Fruit fly (Drosophila melanogaster) whole organism, embryonic: ENCODE data around the gene CG13622.

Experiments
- Bdp1 ChIP-seq: fragments of 200-800 bp; sonication (Bioruptor generic); optimal IDR thresholded peaks from 3 replicates; lab custom pipeline; 2016; ENCODE audit warnings: missing biosample characterization, missing genetic modification characterization
- Bgb ChIP-seq: fragments of 200-800 bp; sonication (Bioruptor generic); IDR thresholded peaks from 2 replicates; pipeline ENCODE4 v1.3.6; 2022; ENCODE audit warnings: missing biosample characterization, missing genetic modification characterization; ENCODE audit not compliant: partially characterized antibody
- CG11695 ChIP-seq: fragments of 200-800 bp; sonication (Bioruptor generic); IDR thresholded peaks from 3 replicates; pipeline ENCODE4 v1.3.6; 2022; ENCODE audit warnings: missing biosample characterization, missing genetic modification characterization
- CG12299 ChIP-seq: fragments of 200-800 bp; sonication (Bioruptor generic); optimal IDR thresholded peaks from 2 replicates; lab custom pipeline; 2018; ENCODE audit warnings: missing biosample characterization, mild to moderate bottlenecking, missing genetic modification characterization
- CG16813 ChIP-seq: fragments of 200-800 bp; sonication (Bioruptor generic); IDR thresholded peaks from 3 replicates; pipeline ENCODE4 v1.3.6; 2022; ENCODE audit warnings: missing biosample characterization, missing genetic modification characterization; ENCODE audit not compliant: partially characterized antibody
- CG17385 ChIP-seq: fragments of 200-800 bp; sonication (Bioruptor generic); optimal IDR thresholded peaks from 3 replicates; lab custom pipeline; 2018; ENCODE audit warnings: missing biosample characterization, mild to moderate bottlenecking, missing genetic modification characterization
- CG2116 ChIP-seq: fragments of 200-800 bp; sonication (Bioruptor generic); optimal IDR thresholded peaks from 3 replicates; lab custom pipeline; 2018; ENCODE audit warnings: missing biosample characterization, mild to moderate bottlenecking, missing genetic modification characterization
- CG3726 ChIP-seq: fragments of 200-800 bp; sonication (Bioruptor generic); IDR thresholded peaks from 3 replicates; pipeline ENCODE4, ENCODE4 v1.3.6; 2022; ENCODE audit warnings: missing biosample characterization, missing genetic modification characterization
- CG42726 ChIP-seq: fragments of 200-800 bp; sonication (Bioruptor generic); IDR thresholded peaks from 2 replicates; pipeline ENCODE4 v1.3.6; 2022; ENCODE audit warnings: missing biosample characterization, missing genetic modification characterization; ENCODE audit not compliant: partially characterized antibody
- CG6689 ChIP-seq: fragments of 200-800 bp; sonication (Bioruptor generic); IDR thresholded peaks from 2 replicates; pipeline ENCODE4 v1.3.6; 2022; ENCODE audit warnings: missing biosample characterization, missing genetic modification characterization
- CG6765 ChIP-seq: fragments of 200-800 bp; sonication (Bioruptor generic); optimal IDR thresholded peaks from 3 replicates; lab custom pipeline; 2017; ENCODE audit warnings: missing biosample characterization, mild to moderate bottlenecking, missing genetic modification characterization
- CG8388 ChIP-seq: fragments of 200-800 bp; sonication (Bioruptor generic); optimal IDR thresholded peaks from 2 replicates; lab custom pipeline; 2019; ENCODE audit warnings: missing biosample characterization, mild to moderate bottlenecking, missing genetic modification characterization, moderate library complexity
- CHES-1-like ChIP-seq: fragments of 200-800 bp; sonication (Bioruptor generic); optimal IDR thresholded peaks from 2 replicates; lab custom pipeline; 2016; ENCODE audit warnings: missing biosample characterization, missing genetic modification characterization
- Deaf1 ChIP-seq: fragments of 200-800 bp; optimal IDR thresholded peaks from 3 replicates; lab custom pipeline; 2019; ENCODE audit warnings: missing biosample characterization, mild to moderate bottlenecking, missing genetic modification characterization, moderate library complexity
- Dll ChIP-seq: fragments of 200-800 bp; sonication (Bioruptor generic); IDR thresholded peaks from 4 replicates; pipeline ENCODE4 v1.3.6; 2022; ENCODE audit warnings: missing biosample characterization, missing genetic modification characterization; ENCODE audit not compliant: partially characterized antibody
- Drgx ChIP-seq: fragments of 200-800 bp; sonication (Bioruptor generic); IDR thresholded peaks from 2 replicates; pipeline ENCODE4 v1.3.6; 2022; ENCODE audit warnings: missing biosample characterization, missing genetic modification characterization
- Eip74EF ChIP-seq, 2 experiments: fragments of 200-800 bp in 1 of 2; fragments of >200 bp in 1 of 2; sonication (Bioruptor generic) in 1 of 2; optimal IDR thresholded peaks; 2 replicates each; lab custom pipeline; 2017 to 2019; ENCODE audit warnings: missing biosample characterization in 2 of 2, missing genetic modification characterization in 2 of 2, mild to moderate bottlenecking in 1 of 2, moderate library complexity in 1 of 2
- Gug ChIP-seq: fragments of 200-800 bp; sonication (Bioruptor generic); IDR thresholded peaks from 4 replicates; pipeline ENCODE4 v1.3.6; 2022; ENCODE audit warnings: missing biosample characterization, missing genetic modification characterization
- Hey ChIP-seq: fragments of 200-800 bp; sonication (Bioruptor generic); optimal IDR thresholded peaks from 3 replicates; lab custom pipeline; 2018; ENCODE audit warnings: missing biosample characterization, mild to moderate bottlenecking, missing genetic modification characterization
- Hr39 ChIP-seq: fragments of >200 bp; optimal IDR thresholded peaks from 2 replicates; lab custom pipeline; 2017
- MTF-1 ChIP-seq: fragments of 200-800 bp; sonication (Bioruptor generic); optimal IDR thresholded peaks from 2 replicates; lab custom pipeline; 2018; ENCODE audit warnings: missing biosample characterization, mild to moderate bottlenecking, missing genetic modification characterization, borderline replicate concordance
- Opbp ChIP-seq: fragments of 200-800 bp; sonication (Bioruptor generic); IDR thresholded peaks from 3 replicates; pipeline ENCODE4 v1.3.6; 2022; ENCODE audit warnings: missing biosample characterization, missing genetic modification characterization; ENCODE audit not compliant: partially characterized antibody
- Pdp1 ChIP-seq, 2 experiments: fragments of 200-800 bp; sonication (Bioruptor generic); optimal IDR thresholded peaks; 3 replicates each; lab custom pipeline; 2016; ENCODE audit warnings: missing biosample characterization in 2 of 2, missing genetic modification characterization in 2 of 2, mild to moderate bottlenecking in 1 of 2, moderate library complexity in 1 of 2
- Scr ChIP-seq: fragments of 200-800 bp; sonication (Bioruptor generic); IDR thresholded peaks from 2 replicates; pipeline ENCODE4 v1.3.6; 2022; ENCODE audit warnings: missing biosample characterization, missing genetic modification characterization; ENCODE audit not compliant: partially characterized antibody
- Taf1 ChIP-seq: fragments of 200-800 bp; sonication (Bioruptor generic); IDR thresholded peaks from 2 replicates; pipeline ENCODE4 v1.3.6; 2022; ENCODE audit warnings: missing biosample characterization, missing genetic modification characterization
- Xrp1 ChIP-seq: fragments of 200-800 bp; sonication (Bioruptor generic); IDR thresholded peaks from 2 replicates; pipeline ENCODE4 v1.3.6; 2022; ENCODE audit warnings: missing biosample characterization, missing genetic modification characterization
- al ChIP-seq: fragments of 200-800 bp; sonication (Bioruptor generic); IDR thresholded peaks from 2 replicates; pipeline ENCODE4 v1.3.6; 2022; ENCODE audit warnings: missing biosample characterization, missing genetic modification characterization
- ash1 ChIP-seq: fragments of 200-800 bp; sonication (Bioruptor generic); optimal IDR thresholded peaks from 2 replicates; lab custom pipeline; 2018; ENCODE audit warnings: missing biosample characterization, mild to moderate bottlenecking, missing genetic modification characterization
- az2 ChIP-seq: fragments of 200-800 bp; sonication (Bioruptor generic); optimal IDR thresholded peaks from 3 replicates; lab custom pipeline; 2016; ENCODE audit warnings: missing biosample characterization, missing genetic modification characterization
- chif ChIP-seq, 2 experiments: fragments of 200-800 bp; sonication (Bioruptor generic); optimal IDR thresholded peaks; 3 replicates each; lab custom pipeline; 2016; ENCODE audit warnings: missing biosample characterization in 2 of 2, missing genetic modification characterization in 2 of 2
- dmrt11E ChIP-seq: fragments of 200-800 bp; sonication (Bioruptor generic); optimal IDR thresholded peaks from 3 replicates; lab custom pipeline; 2018; ENCODE audit warnings: missing biosample characterization, mild to moderate bottlenecking, missing genetic modification characterization, moderate library complexity
- ems ChIP-seq: fragments of 200-800 bp; sonication (Bioruptor generic); optimal IDR thresholded peaks from 3 replicates; lab custom pipeline; 2016; ENCODE audit warnings: missing biosample characterization, missing genetic modification characterization
- eve ChIP-seq, 2 experiments: fragments of >200 bp; optimal IDR thresholded peaks; 2 replicates each; lab custom pipeline; 2017; ENCODE audit warnings: missing biosample characterization in 2 of 2, missing genetic modification characterization in 2 of 2
- ewg ChIP-seq: fragments of 200-800 bp; sonication (Bioruptor generic); optimal IDR thresholded peaks from 3 replicates; lab custom pipeline; 2017; ENCODE audit warnings: mild to moderate bottlenecking, missing biosample characterization, missing genetic modification reagents, missing genetic modification characterization
- gce ChIP-seq: fragments of 200-800 bp; sonication (Bioruptor generic); IDR thresholded peaks from 3 replicates; pipeline ENCODE4 v1.3.6; 2022; ENCODE audit warnings: missing biosample characterization, missing genetic modification characterization
- grau ChIP-seq: fragments of 200-800 bp; optimal IDR thresholded peaks from 3 replicates; lab custom pipeline; 2019; ENCODE audit warnings: missing biosample characterization, mild to moderate bottlenecking, missing genetic modification characterization, moderate library complexity
- ham ChIP-seq: fragments of 200-800 bp; sonication (Bioruptor generic); IDR thresholded peaks from 2 replicates; pipeline ENCODE4 v1.3.6; 2022; ENCODE audit warnings: missing biosample characterization, missing genetic modification characterization
- hth ChIP-seq: fragments of >200 bp; optimal IDR thresholded peaks from 2 replicates; lab custom pipeline; 2017; ENCODE audit warnings: inconsistent platforms
- insv ChIP-seq, 2 experiments: fragments of 200-800 bp; sonication (Bioruptor generic); optimal IDR thresholded peaks; 3 replicates each; lab custom pipeline; 2016 to 2018; ENCODE audit warnings: missing biosample characterization in 2 of 2, missing genetic modification characterization in 2 of 2
- kah ChIP-seq: fragments of 200-800 bp; sonication (Bioruptor generic); optimal IDR thresholded peaks from 2 replicates; lab custom pipeline; 2018; ENCODE audit warnings: missing biosample characterization, mild to moderate bottlenecking, missing genetic modification characterization
- kni ChIP-seq: fragments of 200-800 bp; sonication (Bioruptor generic); optimal IDR thresholded peaks from 3 replicates; lab custom pipeline; 2017; ENCODE audit warnings: mild to moderate bottlenecking, missing biosample characterization, missing genetic modification reagents, missing genetic modification characterization
- maf-S ChIP-seq: fragments of 200-800 bp; sonication (Bioruptor generic); optimal IDR thresholded peaks from 2 replicates; lab custom pipeline; 2016; ENCODE audit warnings: missing biosample characterization, missing genetic modification characterization
- odd ChIP-seq: fragments of 200-800 bp; sonication (Bioruptor generic); optimal IDR thresholded peaks from 2 replicates; lab custom pipeline; 2017; ENCODE audit warnings: missing biosample characterization, mild to moderate bottlenecking, missing genetic modification characterization
- otp ChIP-seq: fragments of 200-800 bp; sonication (Bioruptor generic); IDR thresholded peaks from 3 replicates; pipeline ENCODE4, ENCODE4 v1.3.6; 2022; ENCODE audit warnings: missing biosample characterization, missing genetic modification characterization
- pan ChIP-seq, 4 experiments: fragments of >200 bp in 3 of 4; fragments of 200-800 bp in 1 of 4; sonication (Bioruptor generic) in 1 of 4; optimal IDR thresholded peaks in 3 of 4; IDR thresholded peaks in 1 of 4; 2 replicates each; pipeline versions ENCODE4 v1.3.6 to Lab custom; 2017 to 2022; ENCODE audit warnings: missing biosample characterization in 2 of 4, missing genetic modification characterization in 2 of 4, mixed read lengths in 1 of 4
- scrt ChIP-seq: fragments of 200-800 bp; sonication (Bioruptor generic); optimal IDR thresholded peaks from 2 replicates; lab custom pipeline; 2018; ENCODE audit warnings: missing biosample characterization, mild to moderate bottlenecking, missing genetic modification characterization, moderate library complexity
- sim ChIP-seq: fragments of 200-800 bp; sonication (Bioruptor generic); IDR thresholded peaks from 2 replicates; pipeline ENCODE4 v1.3.6; 2022; ENCODE audit warnings: missing biosample characterization, missing genetic modification characterization
- slbo ChIP-seq: fragments of 200-800 bp; sonication (Bioruptor generic); IDR thresholded peaks from 2 replicates; pipeline ENCODE4 v1.3.6; 2022; ENCODE audit warnings: missing biosample characterization, missing genetic modification characterization
- slou ChIP-seq: fragments of 200-800 bp; sonication (Bioruptor generic); optimal IDR thresholded peaks from 3 replicates; lab custom pipeline; 2016; ENCODE audit warnings: missing biosample characterization, missing genetic modification characterization
- vnd ChIP-seq: fragments of 200-800 bp; sonication (Bioruptor generic); IDR thresholded peaks from 3 replicates; pipeline ENCODE4 v1.3.6; 2022; ENCODE audit warnings: missing biosample characterization, missing genetic modification characterization; ENCODE audit not compliant: partially characterized antibody

The CG13622 gene

DNA sequence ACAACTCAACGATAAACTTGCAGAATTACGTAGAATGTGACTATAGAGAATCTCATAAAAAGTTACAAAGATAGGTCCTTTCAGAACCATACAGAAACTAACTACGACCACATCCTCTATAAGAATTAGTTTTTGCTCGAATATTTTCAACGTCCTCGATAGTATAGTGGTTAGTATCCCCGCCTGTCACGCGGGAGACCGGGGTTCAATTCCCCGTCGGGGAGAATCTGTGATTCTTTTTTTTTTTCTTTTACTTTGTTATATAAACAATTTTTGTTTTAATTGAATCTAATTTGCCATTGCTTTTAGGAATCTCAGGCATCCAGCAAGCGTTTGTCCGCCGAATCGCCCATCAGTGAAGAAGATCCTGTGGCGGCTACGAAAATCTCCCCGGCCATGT is 31.7 kb upstream of the CG13622 start (continued):
- TF ChIP-seq CG42726 (GFP tag; lab: Robert Waterston, UW) (peak; percentile 73; the same call in 1 of the 2 replicates), kni (GFP tag; lab: Kevin White, UChicago) (no peak), chif (GFP tag; optimal IDR thresholded peaks at IDR 0.05; lab: Kevin White, UChicago) (no peak), Pdp1 (GFP tag; optimal IDR thresholded peaks at IDR 0.05; lab: Kevin White, UChicago) (peak in 1 of 2 experiments; percentile 69), MTF-1 (GFP tag; lab: Kevin White, UChicago) (no peak), Gug (GFP tag; lab: Robert Waterston, UW) (no peak), CG11695 (no peak), Xrp1 (no peak), ewg (GFP tag; lab: Kevin White, UChicago) (no peak), CG3726 (no peak), slou (GFP tag; lab: Kevin White, UChicago) (no peak), CG12299 (tag; lab: Kevin White, UChicago) (no peak), az2 (GFP tag; lab: Kevin White, UChicago) (no peak), vnd (GFP tag; lab: Robert Waterston, UW) (peak; percentile 25; the same call in 1 of the 3 replicates), slbo (GFP tag; lab: Robert Waterston, UW) (no peak), kah (GFP tag; lab: Kevin White, UChicago) (no peak), maf-S (GFP tag; lab: Kevin White, UChicago) (no peak), CHES-1-like (GFP tag; lab: Kevin White, UChicago) (no peak), scrt (GFP tag; lab: Kevin White, UChicago) (no peak), Hr39 (no peak), insv (GFP tag; optimal IDR thresholded peaks at IDR 0.05; lab: Kevin White, UChicago) (no peak), eve (GFP tag; optimal IDR thresholded peaks at IDR 0.05; lab: Kevin White, UChicago) (no peak), Hey (tag; lab: Kevin White, UChicago) (no peak), Scr (GFP tag; lab: Robert Waterston, UW) (peak; percentile 62), ham (GFP tag; lab: Robert Waterston, UW) (no peak), Eip74EF (GFP tag; optimal IDR thresholded peaks at IDR 0.05; lab: Kevin White, UChicago) (no peak), hth (lab: Kevin White, UChicago) (no peak), dmrt11E (tag; lab: Kevin White, UChicago) (no peak), CG2116 (GFP tag; lab: Kevin White, UChicago) (no peak), Dll (GFP tag; lab: Robert Waterston, UW) (no peak), pan (optimal IDR thresholded peaks at IDR 0.05; lab: Kevin White, UChicago) (no peak), pan (GFP tag; optimal IDR thresholded peaks at IDR 0.05 in 1 of 2, IDR thresholded peaks at IDR 0.05 in 1 of 2) (no peak), ash1 (GFP tag; lab: Kevin White, UChicago) (no peak), Bdp1 (peak; percentile 97), sim (GFP tag; lab: Robert Waterston, UW) (no peak), CG17385 (GFP tag; lab: Kevin White, UChicago) (no peak), CG6765 (GFP tag; lab: Kevin White, UChicago) (no peak), Opbp (peak; percentile 67; the same call in 2 of the 3 replicates), Taf1 (GFP tag; lab: Robert Waterston, UW) (no peak), ems (no peak), otp (GFP tag; lab: Robert Waterston, UW) (no peak), Drgx (GFP tag; lab: Robert Waterston, UW) (no peak), CG16813 (GFP tag; lab: Robert Waterston, UW) (peak; percentile 83), CG8388 (GFP tag; lab: Kevin White, UChicago) (no peak), odd (GFP tag; lab: Kevin White, UChicago) (no peak), Deaf1 (tag; lab: Kevin White, UChicago) (no peak), Bgb (GFP tag; lab: Robert Waterston, UW) (peak; percentile 59), grau (tag; lab: Kevin White, UChicago) (no peak), al (GFP tag; lab: Robert Waterston, UW) (no peak), gce (GFP tag; lab: Robert Waterston, UW) (no peak), CG6689 (GFP tag; lab: Robert Waterston, UW) (no peak)
